Fruit fly (Drosophila melanogaster): Measurements from ENCODE around the gene bsk.

- TF ChIP-seq CG8301 (tag; optimal IDR thresholded peaks at IDR 0.05) (no peak), CG10348 (GFP tag; IDR thresholded peaks at IDR 0.05) (no peak), Pif1B (GFP tag; optimal IDR thresholded peaks at IDR 0.05) (no peak), CG14655 (GFP tag; optimal IDR thresholded peaks at IDR 0.05) (no peak), D1 (tag; optimal IDR thresholded peaks at IDR 0.05) (peak; percentile 67), Ets98B (GFP tag; IDR thresholded peaks at IDR 0.05) (no peak), Snoo (tag; optimal IDR thresholded peaks at IDR 0.05) (no peak), CG17806 (tag; optimal IDR thresholded peaks at IDR 0.05) (no peak), CG4496 (GFP tag; IDR thresholded peaks at IDR 0.05) (no peak), EcR (GFP tag; optimal IDR thresholded peaks at IDR 0.05) (no peak), CG12605 (GFP tag; IDR thresholded peaks at IDR 0.05) (no peak), CG13204 (GFP tag; optimal IDR thresholded peaks at IDR 0.05) (no peak)
Measured at dm6 chr2L:10255725-10256158, 5.4 kb upstream of the bsk start, which contains the start of gene CG5676.
